Fruit fly (Drosophila melanogaster): ENCODE results near the gene IntS9.

IntS9 gene

dm6 chr3L:16105528-16105927, at the start of gene IntS9, which contains the start of gene CG43295:
Gene IntS9 (minus strand): TSS chr3L:16105627.
Gene CG43295 (plus strand): TSS chr3L:16105852.
- TF ChIP-seq CG8478 (optimal IDR thresholded peaks at IDR 0.05), result no peak
- no peak for TF ChIP-seq CTCF (optimal IDR thresholded peaks at IDR 0.05)

dm6 chr3L:16153650-16154049, 48.2 kb upstream of the IntS9 start:
- TF ChIP-seq CTCF (optimal IDR thresholded peaks at IDR 0.05) (no peak), CG8478 (optimal IDR thresholded peaks at IDR 0.05) (no peak)

- TF ChIP-seq CG8478 (optimal IDR thresholded peaks at IDR 0.05), result no peak
- no peak for TF ChIP-seq CTCF (optimal IDR thresholded peaks at IDR 0.05)
Observed at dm6 chr3L:16153089-16153488, 47.7 kb upstream of the IntS9 start.

- no peak for TF ChIP-seq CTCF (optimal IDR thresholded peaks at IDR 0.05)
- TF ChIP-seq CG8478 (optimal IDR thresholded peaks at IDR 0.05), result no peak
Observed at dm6 chr3L:16151742-16152141, 46.3 kb upstream of the IntS9 start.

dm6 chr3L:16150850-16151515, 45.6 kb upstream of the IntS9 start:
- no peak for TF ChIP-seq CG8478 (optimal IDR thresholded peaks at IDR 0.05)
- TF ChIP-seq CTCF (optimal IDR thresholded peaks at IDR 0.05), result no peak

dm6 chr3L:16150161-16150538, 44.7 kb upstream of the IntS9 start:
- TF ChIP-seq CTCF (optimal IDR thresholded peaks at IDR 0.05) (no peak), CG8478 (optimal IDR thresholded peaks at IDR 0.05) (no peak)

- no peak for TF ChIP-seq CTCF (optimal IDR thresholded peaks at IDR 0.05)
- no peak for TF ChIP-seq CG8478 (optimal IDR thresholded peaks at IDR 0.05)
Observed at dm6 chr3L:16149418-16150160, 44.2 kb upstream of the IntS9 start.

- no peak for TF ChIP-seq CG8478 (optimal IDR thresholded peaks at IDR 0.05)
- no peak for TF ChIP-seq CTCF (optimal IDR thresholded peaks at IDR 0.05)
Observed at dm6 chr3L:16147819-16148236, 42.4 kb upstream of the IntS9 start.

dm6 chr3L:16147325-16147724, 41.9 kb upstream of the IntS9 start:
- TF ChIP-seq CTCF (optimal IDR thresholded peaks at IDR 0.05) (no peak), CG8478 (optimal IDR thresholded peaks at IDR 0.05) (no peak)

dm6 chr3L:16146539-16146934, 41.1 kb upstream of the IntS9 start:
- TF ChIP-seq CG8478 (optimal IDR thresholded peaks at IDR 0.05), result no peak
- no peak for TF ChIP-seq CTCF (optimal IDR thresholded peaks at IDR 0.05)

dm6 chr3L:16145931-16146538, 40.6 kb upstream of the IntS9 start:
- TF ChIP-seq CTCF (optimal IDR thresholded peaks at IDR 0.05) (no peak), CG8478 (optimal IDR thresholded peaks at IDR 0.05) (no peak)

dm6 chr3L:16145282-16145681, 39.9 kb upstream of the IntS9 start:
- TF ChIP-seq CTCF (optimal IDR thresholded peaks at IDR 0.05) (no peak), CG8478 (optimal IDR thresholded peaks at IDR 0.05) (no peak)

- no peak for TF ChIP-seq CTCF (optimal IDR thresholded peaks at IDR 0.05)
- TF ChIP-seq CG8478 (optimal IDR thresholded peaks at IDR 0.05), result no peak
Observed at dm6 chr3L:16143685-16144539, 38.5 kb upstream of the IntS9 start, which contains the start of gene CG32152. Gene CG32152 (minus strand): TSS chr3L:16144036.

dm6 chr3L:16141556-16141955, 36.1 kb upstream of the IntS9 start:
- TF ChIP-seq CTCF (optimal IDR thresholded peaks at IDR 0.05), result no peak
- TF ChIP-seq CG8478 (optimal IDR thresholded peaks at IDR 0.05), result no peak

- TF ChIP-seq CTCF (optimal IDR thresholded peaks at IDR 0.05) (no peak), CG8478 (optimal IDR thresholded peaks at IDR 0.05) (no peak)
Observed at dm6 chr3L:16139131-16139530, 33.7 kb upstream of the IntS9 start.
